Worm (Caenorhabditis elegans): ENCODE results near the gene Y69E1A.8.
"Not testable (repeated sequence)": the region's sequence is repeated elsewhere in the genome, so short reads cannot be mapped to it uniquely, and the experiment has no call there.

Y69E1A.8 gene

DNA sequence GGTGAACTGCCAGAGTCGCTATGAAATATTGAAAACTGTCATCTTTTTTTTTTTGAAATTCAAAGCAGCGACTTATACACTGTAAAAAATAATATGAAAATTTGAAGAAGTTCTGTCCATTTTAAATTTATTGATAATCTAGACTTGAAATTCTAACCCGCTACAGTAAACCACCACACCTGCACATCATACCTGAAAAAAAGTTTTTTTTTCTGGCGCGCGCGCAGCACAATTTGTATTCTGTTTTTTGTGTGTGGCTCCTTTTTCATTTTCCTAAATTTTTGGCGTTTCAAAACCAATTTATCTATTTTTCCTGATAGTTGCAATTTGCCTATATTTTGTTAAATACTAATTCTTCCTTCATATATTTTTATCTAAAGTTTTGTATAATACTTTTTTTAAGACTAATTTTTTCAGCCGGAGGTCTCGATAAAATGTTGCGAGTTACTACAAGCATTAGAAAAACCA is 19.2 kb downstream of the Y69E1A.8 start, which contains the start of gene cyb-2.1:
TSS of gene cyb-2.1 (plus strand) at position 418 of the 468 bp plus-strand sequence.
- TF ChIP-seq lsy-2 (tag; optimal IDR thresholded peaks at IDR 0.05) (no peak), nhr-129 (tag; optimal IDR thresholded peaks at IDR 0.05) (no peak), ceh-82 (tag; optimal IDR thresholded peaks at IDR 0.05) (no peak), R02D3.7 (tag; optimal IDR thresholded peaks at IDR 0.05) (no peak), nhr-25 (tag; optimal IDR thresholded peaks at IDR 0.05) (no peak), ztf-4 (tag; optimal IDR thresholded peaks at IDR 0.05) (no peak), gmeb-1 (tag; optimal IDR thresholded peaks at IDR 0.05) (no peak), mab-5 (tag; optimal IDR thresholded peaks at IDR 0.05) (no peak), aly-2 (tag; optimal IDR thresholded peaks at IDR 0.05) (no peak), zag-1 (tag; optimal IDR thresholded peaks at IDR 0.05) (no peak), unc-62 (GFP tag; optimal IDR thresholded peaks at IDR 0.05) (no peak), skn-1 (tag; optimal IDR thresholded peaks at IDR 0.05) (no peak), elt-3 (tag; optimal IDR thresholded peaks at IDR 0.05) (no peak), nhr-23 (tag; optimal IDR thresholded peaks at IDR 0.05) (no peak), lin-13 (GFP tag; optimal IDR thresholded peaks at IDR 0.05) (no peak), ama-1 (optimal IDR thresholded peaks at IDR 0.05) (no peak), ZK546.5 (tag; optimal IDR thresholded peaks at IDR 0.05) (no peak), ceh-16 (tag; optimal IDR thresholded peaks at IDR 0.05) (no peak), sem-4 (tag; optimal IDR thresholded peaks at IDR 0.05) (no peak)

DNA sequence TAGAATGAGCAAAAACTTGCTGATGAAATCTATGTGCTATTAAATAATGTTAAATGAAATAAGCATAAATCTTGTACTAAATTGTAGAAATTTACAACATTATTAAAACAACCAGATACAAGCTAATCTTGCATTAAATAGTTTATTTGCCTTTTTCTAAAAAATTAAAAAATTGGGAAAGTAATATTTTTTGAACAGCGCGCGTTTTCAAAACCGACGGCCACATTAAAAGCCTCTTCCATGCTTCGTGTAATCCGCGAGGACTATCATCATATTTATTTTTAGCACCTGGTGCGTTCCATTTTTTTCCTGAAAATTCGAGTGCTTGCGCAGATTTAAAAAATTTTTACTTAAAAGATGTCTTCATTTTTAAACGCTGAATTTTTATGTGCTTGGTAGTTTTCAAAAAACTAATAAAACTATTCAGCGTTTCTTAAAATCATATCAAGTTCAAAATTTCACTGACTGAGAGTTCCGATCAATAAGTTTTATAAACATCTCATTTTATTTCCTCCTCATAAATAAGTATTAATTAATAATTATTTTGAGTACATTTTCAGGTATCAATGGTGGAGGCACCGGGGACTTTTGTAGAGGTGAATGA is 21.0 kb downstream of the Y69E1A.8 start, which contains the start of gene Y43E12A.3:
TSS of gene Y43E12A.3 (plus strand) at position 554 of the 604 bp plus-strand sequence.
- TF ChIP-seq ZK546.5, elt-1, egl-27 (tag; optimal IDR thresholded peaks at IDR 0.05): not testable (repeated sequence)

DNA sequence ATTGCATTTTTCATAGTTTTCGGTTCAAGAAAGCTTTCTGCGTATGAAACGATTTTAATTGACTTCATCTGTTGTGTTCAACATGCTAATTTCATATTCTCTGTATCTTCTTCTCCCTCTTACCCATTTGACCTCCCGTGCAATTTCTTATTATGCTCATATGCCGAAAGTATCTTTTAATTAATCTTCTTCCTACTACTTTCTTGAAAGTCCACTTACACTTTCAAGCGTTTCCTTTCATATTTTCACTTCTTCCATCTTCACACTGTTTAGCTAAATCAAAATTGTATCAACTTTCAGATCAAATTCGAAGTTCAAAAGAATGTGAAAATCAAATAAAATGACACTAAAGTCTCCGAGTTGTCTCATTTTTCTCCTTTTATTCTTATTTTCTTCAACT is 24.3 kb downstream of the Y69E1A.8 start, which contains the start of gene F13H10.5:
TSS of gene F13H10.5 (plus strand) at position 301 of the 400 bp plus-strand sequence.
- TF ChIP-seq unc-62 (GFP tag; optimal IDR thresholded peaks at IDR 0.05) (no peak), R02D3.7 (tag; optimal IDR thresholded peaks at IDR 0.05) (no peak)

DNA sequence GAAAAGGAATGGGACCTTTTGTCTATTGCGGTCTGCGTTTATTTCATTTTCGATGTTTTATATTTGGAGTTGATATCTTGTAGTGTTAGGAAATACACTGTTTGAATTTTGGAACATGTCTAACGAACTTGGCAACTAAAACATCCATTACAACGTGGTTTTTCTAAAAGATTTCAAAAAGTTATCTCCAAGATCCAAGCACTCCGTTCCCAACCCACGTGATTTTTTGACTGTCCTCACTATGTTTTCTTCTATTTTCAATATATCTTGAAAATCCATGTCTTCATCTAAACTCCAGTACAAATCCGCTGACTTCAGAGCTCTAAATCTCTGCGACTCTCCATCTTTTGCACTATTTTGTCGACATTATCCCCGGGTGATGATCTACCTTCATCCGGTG is 35.2 kb downstream of the Y69E1A.8 start, which contains the start of gene F13H10.9:
TSS of gene F13H10.9 (plus strand) at position 301 of the 400 bp plus-strand sequence.
- TF ChIP-seq elt-1 (tag; optimal IDR thresholded peaks at IDR 0.05) = no peak
- TF ChIP-seq ceh-16 (tag; optimal IDR thresholded peaks at IDR 0.05) = no peak
- no peak for TF ChIP-seq sem-4 (tag; optimal IDR thresholded peaks at IDR 0.05)
- no peak for TF ChIP-seq sma-3 (GFP tag; optimal IDR thresholded peaks at IDR 0.05)
- no peak for TF ChIP-seq R02D3.7 (tag; optimal IDR thresholded peaks at IDR 0.05)
- TF ChIP-seq gmeb-1 (tag; optimal IDR thresholded peaks at IDR 0.05) = no peak
- no peak for TF ChIP-seq Y55F3AM.14 (GFP tag; optimal IDR thresholded peaks at IDR 0.05)
- no peak for TF ChIP-seq peb-1 (tag; optimal IDR thresholded peaks at IDR 0.05)
- TF ChIP-seq nhr-21 (tag; optimal IDR thresholded peaks at IDR 0.05) = no peak
- no peak for TF ChIP-seq alr-1 (tag; optimal IDR thresholded peaks at IDR 0.05)
- no peak for TF ChIP-seq mdl-1 (tag; optimal IDR thresholded peaks at IDR 0.05)
- no peak for TF ChIP-seq blmp-1 (tag; optimal IDR thresholded peaks at IDR 0.05; ENCODE audit: insufficient read depth)
- no peak for TF ChIP-seq lin-11 (tag; optimal IDR thresholded peaks at IDR 0.05)
- TF ChIP-seq zag-1 (tag; optimal IDR thresholded peaks at IDR 0.05) = no peak
- no peak for TF ChIP-seq lin-39 (tag; optimal IDR thresholded peaks at IDR 0.05)
- TF ChIP-seq ztf-4 (tag; optimal IDR thresholded peaks at IDR 0.05) = no peak
- no peak for TF ChIP-seq ama-1 (optimal IDR thresholded peaks at IDR 0.05)
- TF ChIP-seq C34F6.9 (tag; optimal IDR thresholded peaks at IDR 0.05) = no peak

DNA sequence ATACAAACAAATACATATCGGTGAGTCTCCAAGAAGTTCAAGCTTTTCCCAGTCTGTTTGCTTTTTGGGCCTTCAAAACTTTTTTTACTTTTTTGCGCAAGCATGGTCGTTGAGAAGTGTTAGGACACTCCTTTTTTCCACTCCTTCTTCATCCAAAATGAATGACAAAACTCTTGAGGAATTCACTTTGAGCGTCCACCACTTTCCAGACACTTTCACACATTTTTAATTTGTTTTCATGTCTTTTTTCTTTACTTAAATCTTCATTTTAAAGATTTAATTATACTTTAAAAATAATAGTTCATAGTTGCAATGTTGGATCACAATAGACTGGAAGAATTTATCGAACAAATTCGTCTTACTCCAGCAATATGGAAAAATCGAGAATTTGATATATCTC is 37.9 kb downstream of the Y69E1A.8 start, which contains the start of gene F13H10.1:
TSS of gene F13H10.1 (plus strand) at position 301 of the 400 bp plus-strand sequence.
- no peak for TF ChIP-seq nhr-25 (tag; optimal IDR thresholded peaks at IDR 0.05)
- peak; percentile 12 for TF ChIP-seq unc-55 (GFP tag; optimal IDR thresholded peaks at IDR 0.05)

- no peak for TF ChIP-seq nhr-10 (tag; optimal IDR thresholded peaks at IDR 0.05)
- TF ChIP-seq lsy-2 (tag; optimal IDR thresholded peaks at IDR 0.05) = peak in 1 of 2 experiments; percentile 6
Observed at ce11 chrIV:11006383-11006782, 40.0 kb downstream of the Y69E1A.8 start.

All from whole organism, L2 larva.